Worm (Caenorhabditis elegans): ENCODE measurements around the gene C01G12.9.

C01G12.9 gene

DNA sequence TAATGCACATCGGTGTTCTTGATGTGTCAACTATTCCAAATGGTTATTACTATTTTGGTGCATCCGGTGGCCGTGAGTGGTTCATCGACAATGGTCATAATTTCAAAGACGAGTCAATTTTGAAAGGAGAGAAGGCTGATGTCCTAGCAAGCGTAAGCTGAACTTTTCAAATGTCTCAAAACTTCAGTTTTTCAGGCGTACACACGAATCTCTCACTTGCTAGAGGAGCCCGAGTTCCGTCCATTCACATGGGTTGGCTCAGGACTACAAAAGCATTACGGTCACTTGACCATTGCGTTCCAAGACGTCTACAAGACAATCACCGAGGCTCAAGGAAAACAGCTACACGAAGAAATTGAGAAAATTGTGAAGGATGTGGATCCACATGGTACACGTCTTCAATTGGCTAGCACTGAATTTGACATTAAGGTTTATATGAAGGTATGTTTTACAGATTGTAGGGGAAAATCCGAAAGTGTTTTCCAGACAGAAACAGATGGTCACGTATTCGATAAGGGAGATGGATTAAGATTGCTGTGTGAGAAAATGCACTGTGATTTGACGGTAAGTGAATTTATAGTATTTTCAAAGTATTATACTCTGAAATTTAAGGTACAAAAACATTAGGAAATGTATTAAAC is 30.6 kb downstream of the C01G12.9 start:
- TF ChIP-seq madf-8 (GFP tag; conservative IDR thresholded peaks at IDR 0.05) = no peak
- TF ChIP-seq ztf-18 (tag; optimal IDR thresholded peaks at IDR 0.05) = no peak
- TF ChIP-seq hlh-12 (tag; optimal IDR thresholded peaks at IDR 0.05) = no peak
- TF ChIP-seq F52B5.7 (tag; optimal IDR thresholded peaks at IDR 0.05) = peak; percentile 1
- TF ChIP-seq madf-3 (GFP tag; IDR thresholded peaks at IDR 0.05) = no peak
- no peak for TF ChIP-seq egl-18 (GFP tag; IDR thresholded peaks at IDR 0.05)

ce11 chrII:14610492-14611142 is 31.8 kb downstream of the C01G12.9 start:
- TF ChIP-seq B0336.3 (GFP tag; IDR thresholded peaks at IDR 0.05) (no peak), hmg-20 (GFP tag; IDR thresholded peaks at IDR 0.05) (no peak), ama-1 (optimal IDR thresholded peaks at IDR 0.05) (peak; percentile 35), ama-1 (GFP tag; optimal IDR thresholded peaks at IDR 0.05) (no peak)

DNA sequence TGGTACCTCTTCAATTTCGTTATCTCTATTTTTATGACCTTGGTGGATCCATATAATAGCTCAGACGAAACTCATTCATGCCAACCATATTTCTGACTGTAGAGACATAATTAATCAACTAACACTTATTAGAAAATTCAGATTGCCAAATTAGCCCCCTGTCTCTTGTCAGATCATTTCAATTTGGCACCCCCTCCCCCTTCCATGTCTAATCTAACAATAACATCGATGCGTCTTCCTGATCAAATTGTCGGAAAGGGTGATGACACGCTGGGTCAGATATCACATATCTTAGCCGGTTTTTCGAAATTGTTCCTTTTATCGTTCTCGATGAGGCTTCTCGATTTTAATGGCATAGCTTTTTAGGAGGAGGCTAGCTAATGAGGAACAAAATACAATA is 32.5 kb downstream of the C01G12.9 start:
- TF ChIP-seq F33H1.4 (GFP tag; IDR thresholded peaks at IDR 0.05) = no peak
- TF ChIP-seq D2030.7 (GFP tag; IDR thresholded peaks at IDR 0.05) = no peak
- no peak for TF ChIP-seq bed-1 (GFP tag; IDR thresholded peaks at IDR 0.05)
- TF ChIP-seq B0035.1 (tag; optimal IDR thresholded peaks at IDR 0.05) = no peak
- TF ChIP-seq C06A6.2 (GFP tag; conservative IDR thresholded peaks at IDR 0.05) = no peak
- no peak for TF ChIP-seq lag-1 (GFP tag; IDR thresholded peaks at IDR 0.05)
- TF ChIP-seq F49E8.2 (tag; optimal IDR thresholded peaks at IDR 0.05; ENCODE audit: insufficient read depth) = no peak

- TF ChIP-seq snpc-1.1 (tag; optimal IDR thresholded peaks at IDR 0.05; ENCODE audit: insufficient read depth) = no peak
- TF ChIP-seq atf-7 (tag; optimal IDR thresholded peaks at IDR 0.05) = no peak
- no peak for TF ChIP-seq ama-1 (optimal IDR thresholded peaks at IDR 0.05)
- no peak for TF ChIP-seq ama-1 (GFP tag; optimal IDR thresholded peaks at IDR 0.05)
- TF ChIP-seq tbp1 (GFP tag; optimal IDR thresholded peaks at IDR 0.05) = no peak
- no peak for TF ChIP-seq D2030.7 (GFP tag; IDR thresholded peaks at IDR 0.05)
- TF ChIP-seq F39B2.1 (GFP tag; IDR thresholded peaks at IDR 0.05) = no peak
- no peak for TF ChIP-seq lsl-1 (GFP tag; optimal IDR thresholded peaks at IDR 0.05)
- TF ChIP-seq lin-40 (tag; optimal IDR thresholded peaks at IDR 0.05) = no peak
- no peak for TF ChIP-seq ceh-91 (GFP tag; IDR thresholded peaks at IDR 0.05)
- no peak for TF ChIP-seq somi-1 (GFP tag; optimal IDR thresholded peaks at IDR 0.05)
- no peak for TF ChIP-seq mes-4 (tag; optimal IDR thresholded peaks at IDR 0.05)
- no peak for TF ChIP-seq F10E7.11 (tag; optimal IDR thresholded peaks at IDR 0.05)
Measured at ce11 chrII:14615735-14616134, 36.9 kb downstream of the C01G12.9 start, which contains the start of gene mltn-9. Gene mltn-9, plus strand, starts transcription at chrII:14616035.

ce11 chrII:14616402-14616801 is 37.6 kb downstream of the C01G12.9 start:
- TF ChIP-seq T26A5.8 (tag; optimal IDR thresholded peaks at IDR 0.05) = no peak
- TF ChIP-seq somi-1 (GFP tag; optimal IDR thresholded peaks at IDR 0.05) = no peak
- TF ChIP-seq D2030.7 (GFP tag; IDR thresholded peaks at IDR 0.05) = no peak
- no peak for TF ChIP-seq dpl-1 (GFP tag; optimal IDR thresholded peaks at IDR 0.05)
- TF ChIP-seq bed-2 (GFP tag; IDR thresholded peaks at IDR 0.05) = no peak
- TF ChIP-seq tlf-1 (GFP tag; optimal IDR thresholded peaks at IDR 0.05) = no peak
- no peak for TF ChIP-seq pbrm-1 (GFP tag; IDR thresholded peaks at IDR 0.05)
- TF ChIP-seq T07F8.4 (tag; optimal IDR thresholded peaks at IDR 0.05) = no peak
- no peak for TF ChIP-seq unc-62 (GFP tag; optimal IDR thresholded peaks at IDR 0.05)
- TF ChIP-seq madf-6 (GFP tag; IDR thresholded peaks at IDR 0.05) = no peak
- no peak for TF ChIP-seq F37B4.10 (GFP tag; IDR thresholded peaks at IDR 0.05)
- no peak for TF ChIP-seq Y79H2A.3 (GFP tag; conservative IDR thresholded peaks at IDR 0.05)
- no peak for TF ChIP-seq rcor-1 (GFP tag; IDR thresholded peaks at IDR 0.05)
- TF ChIP-seq dox-1 (GFP tag; IDR thresholded peaks at IDR 0.05) = no peak
- TF ChIP-seq ztf-3 (GFP tag; optimal IDR thresholded peaks at IDR 0.05) = no peak
- no peak for TF ChIP-seq ZK185.1 (tag; optimal IDR thresholded peaks at IDR 0.05; ENCODE audit: poor library complexity, severe bottlenecking)
- TF ChIP-seq nhr-90 (tag; optimal IDR thresholded peaks at IDR 0.05) = no peak
- TF ChIP-seq hsf-1 (GFP tag; IDR thresholded peaks at IDR 0.05) = no peak
